Worm (Caenorhabditis elegans) whole organism, early embryonic: ENCODE data around the gene zig-11.

Source experiments
- aly-1 ChIP-seq: sonication (generic microtip); optimal IDR thresholded peaks from 2 replicates; lab custom pipeline; 2016; ENCODE audit warnings: missing genetic modification characterization, missing compliant biosample characterization
- ama-1 ChIP-seq: fragments of 150-350 bp; optimal IDR thresholded peaks from 2 replicates; lab custom pipeline; 2014
- ets-7 ChIP-seq: sonication (generic microtip); optimal IDR thresholded peaks from 2 replicates; lab custom pipeline; 2016; ENCODE audit warnings: missing genotype, missing genetic modification characterization, missing compliant biosample characterization
- tbx-37 ChIP-seq: fragments of 200-800 bp; sonication (Bioruptor generic); conservative IDR thresholded peaks from 2 replicates; pipeline ENCODE4 v1.3.6; 2022; ENCODE audit warnings: missing genetic modification reagents, missing genetic modification characterization, missing compliant biosample characterization

ce11 chrV:1845977-1846376 lies 46.8 kb downstream of the zig-11 start, which contains the start of gene T10B5.7:
- TF ChIP-seq aly-1 (tag; lab: Kevin White, UChicago): no peak
- TF ChIP-seq ets-7 (tag; lab: Kevin White, UChicago): no peak
- TF ChIP-seq ama-1 (lab: Kevin White, UChicago): no peak
- no peak for TF ChIP-seq tbx-37 (GFP tag; lab: Robert Waterston, UW)
